Fruit fly (Drosophila melanogaster) whole organism, embryonic: ENCODE data around the gene MBD-R2.

Source experiments
- Antp ChIP-seq: fragments of 200-800 bp; sonication (Bioruptor generic); optimal IDR thresholded peaks from 3 replicates; lab custom pipeline; 2016; ENCODE audit warnings: missing biosample characterization, missing genetic modification characterization
- B-H2 ChIP-seq: fragments of 200-800 bp; sonication (Bioruptor generic); optimal IDR thresholded peaks from 2 replicates; lab custom pipeline; 2018; ENCODE audit warnings: missing biosample characterization, mild to moderate bottlenecking, missing genetic modification characterization
- CG10209 ChIP-seq: fragments of 200-800 bp; sonication (Bioruptor generic); optimal IDR thresholded peaks from 3 replicates; lab custom pipeline; 2017; ENCODE audit warnings: missing biosample characterization, mild to moderate bottlenecking, missing genetic modification characterization, missing genetic modification reagents
- CG10267 ChIP-seq: fragments of 200-800 bp; sonication (Bioruptor generic); optimal IDR thresholded peaks from 2 replicates; lab custom pipeline; 2018; ENCODE audit warnings: missing biosample characterization, mild to moderate bottlenecking, missing genetic modification characterization, moderate library complexity
- CG10959 ChIP-seq: fragments of 200-800 bp; sonication (Bioruptor generic); IDR thresholded peaks from 2 replicates; pipeline ENCODE4 v1.3.6; 2022; ENCODE audit warnings: missing biosample characterization, missing genetic modification characterization
- CG10979 ChIP-seq: fragments of 200-800 bp; sonication (Bioruptor generic); optimal IDR thresholded peaks from 2 replicates; lab custom pipeline; 2018; ENCODE audit warnings: missing biosample characterization, mild to moderate bottlenecking, missing genetic modification characterization, moderate library complexity
- CG11456 ChIP-seq: fragments of 200-800 bp; sonication (Bioruptor generic); IDR thresholded peaks from 3 replicates; pipeline ENCODE4 v1.3.6; 2022; ENCODE audit warnings: missing biosample characterization, missing genetic modification characterization
- CG11723 ChIP-seq: fragments of 200-800 bp; sonication (Bioruptor generic); optimal IDR thresholded peaks from 2 replicates; lab custom pipeline; 2017; ENCODE audit warnings: missing biosample characterization, mild to moderate bottlenecking, missing genetic modification characterization
- CG13894 ChIP-seq: fragments of 200-800 bp; sonication (Bioruptor generic); optimal IDR thresholded peaks from 3 replicates; lab custom pipeline; 2018; ENCODE audit warnings: missing biosample characterization, mild to moderate bottlenecking, missing genetic modification characterization, moderate library complexity
- CG14860 ChIP-seq: fragments of 200-800 bp; sonication (Bioruptor generic); IDR thresholded peaks from 3 replicates; pipeline ENCODE4 v1.3.6; 2022; ENCODE audit warnings: missing biosample characterization, missing genetic modification characterization; ENCODE audit not compliant: partially characterized antibody
- CG16813 ChIP-seq: fragments of 200-800 bp; sonication (Bioruptor generic); IDR thresholded peaks from 3 replicates; pipeline ENCODE4 v1.3.6; 2022; ENCODE audit warnings: missing biosample characterization, missing genetic modification characterization; ENCODE audit not compliant: partially characterized antibody
- CG17361 ChIP-seq: fragments of 200-800 bp; sonication (Bioruptor generic); IDR thresholded peaks from 3 replicates; pipeline ENCODE4 v1.3.6; 2022; ENCODE audit warnings: missing biosample characterization, missing genetic modification characterization
- CG1832 ChIP-seq: fragments of 200-800 bp; sonication (Bioruptor generic); optimal IDR thresholded peaks from 2 replicates; lab custom pipeline; 2017; ENCODE audit warnings: missing biosample characterization, mild to moderate bottlenecking, missing genetic modification characterization, inconsistent platforms
- CG30403 ChIP-seq: fragments of 200-800 bp; sonication (Bioruptor generic); optimal IDR thresholded peaks from 3 replicates; lab custom pipeline; 2016; ENCODE audit warnings: missing biosample characterization, missing genetic modification characterization
- CG30431 ChIP-seq: fragments of 200-800 bp; sonication (Bioruptor generic); optimal IDR thresholded peaks from 2 replicates; lab custom pipeline; 2017; ENCODE audit warnings: missing biosample characterization, missing genetic modification characterization
- CG34376 ChIP-seq: fragments of 200-800 bp; sonication (Bioruptor generic); optimal IDR thresholded peaks from 2 replicates; lab custom pipeline; 2018; ENCODE audit warnings: missing biosample characterization, mild to moderate bottlenecking, missing genetic modification characterization
- CG42726 ChIP-seq: fragments of 200-800 bp; sonication (Bioruptor generic); IDR thresholded peaks from 2 replicates; pipeline ENCODE4 v1.3.6; 2022; ENCODE audit warnings: missing biosample characterization, missing genetic modification characterization; ENCODE audit not compliant: partially characterized antibody
- CG9876 ChIP-seq: fragments of 200-800 bp; sonication (Bioruptor generic); optimal IDR thresholded peaks from 2 replicates; lab custom pipeline; 2016; ENCODE audit warnings: missing biosample characterization, missing genetic modification characterization
- CTCF ChIP-seq: fragments of 200-800 bp; sonication (Bioruptor generic); optimal IDR thresholded peaks from 2 replicates; lab custom pipeline; 2017; ENCODE audit warnings: missing biosample characterization, mild to moderate bottlenecking, missing genetic modification characterization, moderate library complexity
- CkIIα-i1 ChIP-seq: fragments of 200-800 bp; sonication (Bioruptor generic); IDR thresholded peaks from 2 replicates; pipeline ENCODE4 v1.3.6; 2022; ENCODE audit warnings: missing biosample characterization, missing genetic modification characterization
- CoRest ChIP-seq: fragments of 200-800 bp; sonication (Bioruptor generic); optimal IDR thresholded peaks from 3 replicates; lab custom pipeline; 2018; ENCODE audit warnings: missing biosample characterization, mild to moderate bottlenecking, missing genetic modification characterization, moderate library complexity
- Dll ChIP-seq: fragments of 200-800 bp; sonication (Bioruptor generic); IDR thresholded peaks from 4 replicates; pipeline ENCODE4 v1.3.6; 2022; ENCODE audit warnings: missing biosample characterization, missing genetic modification characterization; ENCODE audit not compliant: partially characterized antibody
- Kr ChIP-seq: fragments of 200-800 bp; sonication (Bioruptor generic); optimal IDR thresholded peaks from 2 replicates; lab custom pipeline; 2017; ENCODE audit warnings: missing biosample characterization, mild to moderate bottlenecking, missing genetic modification characterization
- MBD-R2 ChIP-seq: fragments of 200-800 bp; sonication (Bioruptor generic); IDR thresholded peaks from 2 replicates; pipeline ENCODE4 v1.3.6; 2022; ENCODE audit warnings: missing biosample characterization, missing genetic modification characterization
- Mad ChIP-seq: fragments of 200-800 bp; sonication (Bioruptor generic); optimal IDR thresholded peaks from 2 replicates; lab custom pipeline; 2016; ENCODE audit warnings: missing biosample characterization, missing genetic modification characterization
- NK7.1 ChIP-seq: fragments of 200-800 bp; sonication (Bioruptor generic); optimal IDR thresholded peaks from 3 replicates; lab custom pipeline; 2016; ENCODE audit warnings: missing biosample characterization, missing genetic modification characterization
- Scr ChIP-seq: fragments of 200-800 bp; sonication (Bioruptor generic); IDR thresholded peaks from 2 replicates; pipeline ENCODE4 v1.3.6; 2022; ENCODE audit warnings: missing biosample characterization, missing genetic modification characterization; ENCODE audit not compliant: partially characterized antibody
- Xbp1 ChIP-seq: fragments of 200-800 bp; sonication (Bioruptor generic); optimal IDR thresholded peaks from 3 replicates; lab custom pipeline; 2016; ENCODE audit warnings: missing biosample characterization, mild to moderate bottlenecking, missing genetic modification characterization
- abd-A ChIP-seq: fragments of 200-800 bp; sonication (Bioruptor generic); optimal IDR thresholded peaks from 3 replicates; lab custom pipeline; 2019; ENCODE audit warnings: missing biosample characterization, mild to moderate bottlenecking, missing genetic modification characterization, moderate library complexity
- al ChIP-seq: fragments of 200-800 bp; sonication (Bioruptor generic); IDR thresholded peaks from 2 replicates; pipeline ENCODE4 v1.3.6; 2022; ENCODE audit warnings: missing biosample characterization, missing genetic modification characterization
- aop ChIP-seq: fragments of 200-800 bp; sonication (Bioruptor generic); IDR thresholded peaks from 2 replicates; pipeline ENCODE4 v1.3.6; 2022; ENCODE audit warnings: missing biosample characterization, missing genetic modification characterization
- ap ChIP-seq: fragments of 200-800 bp; sonication (Bioruptor generic); IDR thresholded peaks from 2 replicates; pipeline ENCODE4 v1.3.6; 2022; ENCODE audit warnings: missing biosample characterization, missing genetic modification characterization
- bigmax ChIP-seq: fragments of 200-800 bp; sonication (Bioruptor generic); optimal IDR thresholded peaks from 2 replicates; lab custom pipeline; 2018; ENCODE audit warnings: missing biosample characterization, mild to moderate bottlenecking, missing genetic modification characterization
- caup ChIP-seq: fragments of 200-800 bp; sonication (Bioruptor generic); optimal IDR thresholded peaks from 3 replicates; lab custom pipeline; 2017; ENCODE audit warnings: missing biosample characterization, mild to moderate bottlenecking, missing genetic modification characterization, moderate library complexity; ENCODE audit not compliant: severe bottlenecking
- dpn ChIP-seq, 2 experiments: fragments of 200-800 bp; sonication (Bioruptor generic); optimal IDR thresholded peaks; 3 replicates each; lab custom pipeline; 2016; ENCODE audit warnings: missing biosample characterization in 2 of 2, missing genetic modification characterization in 2 of 2
- ftz-f1 ChIP-seq: fragments of 200-800 bp; sonication (Bioruptor generic); optimal IDR thresholded peaks from 2 replicates; lab custom pipeline; 2016; ENCODE audit warnings: missing biosample characterization, missing genetic modification characterization
- gro ChIP-seq: fragments of 200-800 bp; sonication (Bioruptor generic); optimal IDR thresholded peaks from 2 replicates; lab custom pipeline; 2016; ENCODE audit warnings: missing biosample characterization, missing genetic modification characterization
- hkb ChIP-seq, 2 experiments: fragments of 200-800 bp in 1 of 2; fragments of >200 bp in 1 of 2; sonication (Bioruptor generic) in 1 of 2; IDR thresholded peaks in 1 of 2; optimal IDR thresholded peaks in 1 of 2; 2 replicates each; pipeline versions ENCODE4 v1.3.6 to Lab custom; 2017 to 2022; ENCODE audit warnings: missing biosample characterization in 1 of 2, missing genetic modification characterization in 1 of 2
- insv ChIP-seq, 2 experiments: fragments of 200-800 bp; sonication (Bioruptor generic); optimal IDR thresholded peaks; 3 replicates each; lab custom pipeline; 2016 to 2018; ENCODE audit warnings: missing biosample characterization in 2 of 2, missing genetic modification characterization in 2 of 2
- jigr1 ChIP-seq: fragments of 200-800 bp; sonication (Bioruptor generic); IDR thresholded peaks from 3 replicates; pipeline ENCODE4 v1.3.6; 2022; ENCODE audit warnings: missing biosample characterization, missing genetic modification characterization
- lmd ChIP-seq: fragments of 200-800 bp; sonication (Bioruptor generic); IDR thresholded peaks from 2 replicates; pipeline ENCODE4 v1.3.6; 2022; ENCODE audit warnings: missing biosample characterization, missing genetic modification characterization
- mam ChIP-seq: fragments of 200-800 bp; sonication (Bioruptor generic); optimal IDR thresholded peaks from 3 replicates; lab custom pipeline; 2016; ENCODE audit warnings: missing biosample characterization, missing genetic modification characterization
- nmo ChIP-seq: fragments of 200-800 bp; sonication (Bioruptor generic); optimal IDR thresholded peaks from 2 replicates; lab custom pipeline; 2018; ENCODE audit warnings: missing biosample characterization, mild to moderate bottlenecking, missing genetic modification characterization, moderate library complexity
- sd ChIP-seq: fragments of 200-800 bp; sonication (Bioruptor generic); optimal IDR thresholded peaks from 3 replicates; lab custom pipeline; 2018; ENCODE audit warnings: missing biosample characterization, mild to moderate bottlenecking, missing genetic modification characterization, moderate library complexity
- sens ChIP-seq: fragments of 200-800 bp; sonication (Bioruptor generic); peaks from one replicate; lab custom pipeline; 2016; ENCODE audit warnings: missing biosample characterization, missing genetic modification characterization
- sima ChIP-seq: fragments of 200-800 bp; sonication (Bioruptor generic); optimal IDR thresholded peaks from 2 replicates; lab custom pipeline; 2016; ENCODE audit warnings: missing biosample characterization, missing genetic modification characterization
- sob ChIP-seq: fragments of 200-800 bp; sonication (Bioruptor generic); IDR thresholded peaks from 2 replicates; pipeline ENCODE4 v1.3.6; 2022; ENCODE audit warnings: missing biosample characterization, missing genetic modification characterization
- sr ChIP-seq: fragments of 200-800 bp; sonication (Bioruptor generic); IDR thresholded peaks from 3 replicates; pipeline ENCODE4 v1.3.6; 2022; ENCODE audit warnings: missing biosample characterization, missing genetic modification characterization
- tup ChIP-seq: fragments of 200-800 bp; sonication (Bioruptor generic); optimal IDR thresholded peaks from 2 replicates; lab custom pipeline; 2016; ENCODE audit warnings: missing biosample characterization, mild to moderate bottlenecking, missing genetic modification characterization, moderate library complexity
- unc-4 ChIP-seq: fragments of 200-800 bp; sonication (Bioruptor generic); IDR thresholded peaks from 2 replicates; pipeline ENCODE4 v1.3.6; 2022; ENCODE audit warnings: missing biosample characterization, missing genetic modification characterization; ENCODE audit not compliant: partially characterized antibody
- zfh2 ChIP-seq: fragments of 200-800 bp; sonication (Bioruptor generic); optimal IDR thresholded peaks from 2 replicates; lab custom pipeline; 2016; ENCODE audit warnings: missing biosample characterization, missing genetic modification characterization

MBD-R2 gene

dm6 chr3R:12350497-12350896 is 5.6 kb downstream of the MBD-R2 start, which contains the start of gene CG10038 (continued):
- TF ChIP-seq abd-A (no peak), tup (GFP tag; lab: Kevin White, UChicago) (no peak), CG17361 (GFP tag; lab: Robert Waterston, UW) (peak; percentile 37; the same call in 2 of the 3 replicates), gro (no peak), CG13894 (tag; lab: Kevin White, UChicago) (no peak), CG10267 (tag; lab: Kevin White, UChicago) (peak; percentile 55), jigr1 (0 out of 3 replicates have a peak, but pooled peaks have one; percentile 9), lmd (no peak), nmo (peak; percentile 69), MBD-R2 (GFP tag; lab: Robert Waterston, UW) (peak; percentile 100), al (GFP tag; lab: Robert Waterston, UW) (peak; percentile 21; the same call in 1 of the 2 replicates), bigmax (no peak), Xbp1 (peak; percentile 62), Kr (GFP tag; lab: Kevin White, UChicago) (no peak), sr (GFP tag; lab: Robert Waterston, UW) (no peak), CG10209 (GFP tag; lab: Kevin White, UChicago) (no peak), CG30403 (GFP tag; lab: Kevin White, UChicago) (peak; percentile 63), ftz-f1 (GFP tag; lab: Kevin White, UChicago) (peak; percentile 86), Scr (GFP tag; lab: Robert Waterston, UW) (peak; percentile 93), CG16813 (peak; percentile 93), CG11723 (GFP tag; lab: Kevin White, UChicago) (no peak), mam (peak; percentile 45), sob (GFP tag; lab: Robert Waterston, UW) (peak; percentile 56; the same call in 1 of the 2 replicates), CTCF (GFP tag; lab: Kevin White, UChicago) (peak; percentile 96), sd (no peak), ap (no peak), CG11456 (peak; percentile 72), CG14860 (GFP tag; lab: Robert Waterston, UW) (peak; percentile 80), CG34376 (GFP tag; lab: Kevin White, UChicago) (no peak), hkb (optimal IDR thresholded peaks at IDR 0.05; lab: Kevin White, UChicago) (no peak), hkb (GFP tag; IDR thresholded peaks at IDR 0.05; lab: Robert Waterston, UW) (no peak), CG10959 (no peak), Mad (GFP tag; lab: Kevin White, UChicago) (peak; percentile 36), Antp (GFP tag; lab: Kevin White, UChicago) (peak; percentile 29), NK7.1 (no peak), caup (GFP tag; lab: Kevin White, UChicago) (peak; percentile 34), B-H2 (GFP tag; lab: Kevin White, UChicago) (no peak), aop (no peak), zfh2 (GFP tag; lab: Kevin White, UChicago) (peak; percentile 37), CG1832 (GFP tag; lab: Kevin White, UChicago) (no peak), CG9876 (peak; percentile 14), CoRest (tag; lab: Kevin White, UChicago) (peak; percentile 78), insv (GFP tag; optimal IDR thresholded peaks at IDR 0.05; lab: Kevin White, UChicago) (no peak), CG10979 (tag; lab: Kevin White, UChicago) (peak; percentile 21), CkIIα-i1 (GFP tag; lab: Robert Waterston, UW) (no peak), sima (no peak), sens (peak; percentile 77), unc-4 (GFP tag; lab: Robert Waterston, UW) (peak; percentile 94), CG42726 (GFP tag; lab: Robert Waterston, UW) (peak; percentile 97), dpn (GFP tag; optimal IDR thresholded peaks at IDR 0.05; lab: Kevin White, UChicago) (peak; percentile 29 to 58), Dll (GFP tag; lab: Robert Waterston, UW) (peak; percentile 93), CG30431 (GFP tag; lab: Kevin White, UChicago) (no peak)
